Fruit fly (Drosophila melanogaster): ENCODE data around the gene CG14356.

The CG14356 gene

dm6 chr3R:14097980-14098379 lies 33.9 kb downstream of the CG14356 start, which contains the start of gene CG9920:
Gene CG9920, minus strand, starts transcription at chr3R:14098080.
- TF ChIP-seq OdsH (GFP tag; optimal IDR thresholded peaks at IDR 0.05) (no peak), foxo (GFP tag; optimal IDR thresholded peaks at IDR 0.05) (no peak), Dfd (GFP tag; optimal IDR thresholded peaks at IDR 0.05) (no peak), pan (optimal IDR thresholded peaks at IDR 0.05) (no peak), lola (GFP tag; optimal IDR thresholded peaks at IDR 0.05) (no peak), dsf (GFP tag; optimal IDR thresholded peaks at IDR 0.05; ENCODE audit: borderline replicate concordance) (no peak), fru (GFP tag; optimal IDR thresholded peaks at IDR 0.05) (no peak), dmrt93B (GFP tag; optimal IDR thresholded peaks at IDR 0.05) (no peak), CG9705 (GFP tag; optimal IDR thresholded peaks at IDR 0.05) (no peak), woc (GFP tag; optimal IDR thresholded peaks at IDR 0.05) (no peak), Vsx2 (GFP tag; optimal IDR thresholded peaks at IDR 0.05; ENCODE audit: partially characterized antibody) (no peak), ey (GFP tag; optimal IDR thresholded peaks at IDR 0.05) (no peak), Abd-B (GFP tag; optimal IDR thresholded peaks at IDR 0.05) (no peak), tai (GFP tag; optimal IDR thresholded peaks at IDR 0.05) (no peak), GATAd (GFP tag; optimal IDR thresholded peaks at IDR 0.05) (no peak), psq (GFP tag; optimal IDR thresholded peaks at IDR 0.05) (no peak), rgr (GFP tag; optimal IDR thresholded peaks at IDR 0.05) (no peak)

- TF ChIP-seq dsf (GFP tag; optimal IDR thresholded peaks at IDR 0.05; ENCODE audit: borderline replicate concordance) (no peak), ey (GFP tag; optimal IDR thresholded peaks at IDR 0.05) (no peak), fru (GFP tag; optimal IDR thresholded peaks at IDR 0.05) (no peak), lola (GFP tag; optimal IDR thresholded peaks at IDR 0.05) (no peak), sv (GFP tag; optimal IDR thresholded peaks at IDR 0.05) (no peak), usp (GFP tag; optimal IDR thresholded peaks at IDR 0.05) (no peak), OdsH (GFP tag; optimal IDR thresholded peaks at IDR 0.05) (no peak), Abd-B (GFP tag; optimal IDR thresholded peaks at IDR 0.05) (no peak), CG9705 (GFP tag; optimal IDR thresholded peaks at IDR 0.05) (no peak), brk (GFP tag; optimal IDR thresholded peaks at IDR 0.05) (no peak), dl (GFP tag; optimal IDR thresholded peaks at IDR 0.05; ENCODE audit: insufficient read depth in 1 of 2, partially characterized antibody in 2 of 2) (no peak), HLH106 (tag; optimal IDR thresholded peaks at IDR 0.05) (no peak), sage (GFP tag; optimal IDR thresholded peaks at IDR 0.05) (no peak), dmrt93B (GFP tag; optimal IDR thresholded peaks at IDR 0.05) (no peak)
These were observed 35.1 kb downstream of the CG14356 start, which contains the start of gene CCHa1 for dm6 chr3R:14096792-14097191. Gene CCHa1, minus strand, starts transcription at chr3R:14096835.

DNA sequence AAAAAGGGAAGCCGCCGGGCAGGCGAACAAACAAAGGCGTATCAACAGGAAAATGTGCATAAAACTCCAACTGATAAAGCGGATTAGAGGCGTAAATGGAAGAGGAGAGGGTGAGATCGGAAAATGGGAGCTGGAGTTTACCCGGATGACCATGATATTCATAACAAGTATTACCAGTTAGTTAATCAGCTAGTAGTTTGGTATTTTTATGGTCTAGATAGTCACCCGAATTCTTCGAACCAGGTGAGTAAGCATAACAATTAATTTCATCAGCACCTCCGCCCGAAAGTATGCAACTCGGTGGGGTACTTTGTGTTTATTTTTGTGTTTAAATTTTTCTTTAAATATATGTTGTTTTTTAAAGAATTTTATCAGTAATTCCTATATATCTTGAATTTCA lies 36.0 kb downstream of the CG14356 start:
- TF ChIP-seq h (GFP tag; optimal IDR thresholded peaks at IDR 0.05) = no peak
- no peak for TF ChIP-seq tai (GFP tag; optimal IDR thresholded peaks at IDR 0.05)
- no peak for TF ChIP-seq CrebA (GFP tag; optimal IDR thresholded peaks at IDR 0.05; ENCODE audit: borderline replicate concordance)
- no peak for TF ChIP-seq Myc (optimal IDR thresholded peaks at IDR 0.05)
- no peak for TF ChIP-seq HLH106 (tag; optimal IDR thresholded peaks at IDR 0.05)

DNA sequence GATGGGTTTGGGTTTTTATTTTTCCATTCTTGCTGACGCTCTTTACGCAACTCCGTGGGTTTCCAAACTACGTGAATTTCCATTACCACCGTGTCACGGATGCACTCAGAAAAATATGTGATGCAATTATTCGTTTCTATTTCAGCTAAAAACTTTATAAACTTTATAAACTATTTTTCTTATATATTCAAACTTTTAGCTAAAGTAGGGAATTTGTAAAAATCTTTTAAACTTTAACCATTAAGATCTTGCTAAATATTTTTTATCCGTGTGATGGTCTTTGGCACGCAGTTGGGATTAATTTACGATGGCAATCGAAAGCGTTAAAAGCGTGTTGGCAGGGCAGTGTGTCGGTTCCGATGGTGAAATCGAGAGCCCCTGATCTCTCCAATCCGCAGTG lies 36.4 kb downstream of the CG14356 start:
- TF ChIP-seq Hnf4 (GFP tag; optimal IDR thresholded peaks at IDR 0.05) (no peak), woc (GFP tag; optimal IDR thresholded peaks at IDR 0.05) (no peak), dsf (GFP tag; optimal IDR thresholded peaks at IDR 0.05; ENCODE audit: borderline replicate concordance) (no peak)

DNA sequence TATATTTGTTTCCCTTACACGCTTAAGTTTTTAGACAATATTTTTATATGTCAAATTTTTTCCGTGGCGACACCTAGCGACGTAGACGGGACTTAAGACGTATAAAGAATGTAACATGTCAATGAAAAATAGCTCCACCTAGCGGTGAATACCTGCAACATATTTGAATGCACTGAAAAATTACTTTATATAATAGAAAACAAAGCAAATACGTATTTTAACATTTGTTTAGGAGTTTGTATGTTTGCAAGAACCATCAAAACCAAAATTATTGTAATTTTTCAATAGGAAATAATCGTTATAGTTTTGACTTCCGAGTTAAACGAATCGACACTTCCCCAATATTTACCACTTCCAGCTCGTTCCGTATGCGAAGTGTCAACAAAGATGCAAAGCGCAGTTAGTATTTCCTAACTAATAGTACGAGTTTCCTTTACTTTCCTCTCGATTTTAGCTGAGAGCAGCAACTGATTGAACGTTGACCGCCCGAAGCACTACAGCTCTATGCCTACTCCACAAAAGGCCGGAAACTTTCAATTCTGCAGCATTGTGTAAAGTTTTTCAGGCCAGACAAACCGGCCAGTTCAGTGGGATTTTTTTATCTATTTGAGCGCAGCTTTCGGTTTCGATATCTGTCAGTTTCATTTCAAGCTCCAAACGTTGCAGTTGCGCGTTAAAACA lies 42.8 kb downstream of the CG14356 start, which contains the start of gene Npc2b:
TSS of gene Npc2b (plus strand) at position 631 of the 681 bp plus-strand sequence.
- TF ChIP-seq Hr78 (GFP tag; optimal IDR thresholded peaks at IDR 0.05) (no peak), Sp1 (GFP tag; optimal IDR thresholded peaks at IDR 0.05) (no peak), CG32264 (GFP tag; optimal IDR thresholded peaks at IDR 0.05) (no peak), sage (GFP tag; optimal IDR thresholded peaks at IDR 0.05) (no peak), N (GFP tag; optimal IDR thresholded peaks at IDR 0.05) (no peak), HLH106 (tag; optimal IDR thresholded peaks at IDR 0.05) (peak; percentile 18), psq (GFP tag; optimal IDR thresholded peaks at IDR 0.05) (peak; percentile 7), CG9705 (GFP tag; optimal IDR thresholded peaks at IDR 0.05) (peak; percentile 2), lola (GFP tag; optimal IDR thresholded peaks at IDR 0.05) (no peak), h (GFP tag; optimal IDR thresholded peaks at IDR 0.05) (no peak), Mio (GFP tag; optimal IDR thresholded peaks at IDR 0.05) (no peak), CrebA (GFP tag; optimal IDR thresholded peaks at IDR 0.05; ENCODE audit: borderline replicate concordance) (no peak), dsf (GFP tag; optimal IDR thresholded peaks at IDR 0.05; ENCODE audit: borderline replicate concordance) (no peak), Vsx2 (GFP tag; optimal IDR thresholded peaks at IDR 0.05; ENCODE audit: partially characterized antibody) (no peak), fru (GFP tag; optimal IDR thresholded peaks at IDR 0.05) (peak; percentile 52), jim (GFP tag; optimal IDR thresholded peaks at IDR 0.05) (no peak), brk (GFP tag; optimal IDR thresholded peaks at IDR 0.05) (no peak), Jra (GFP tag; optimal IDR thresholded peaks at IDR 0.05) (no peak), Rel (GFP tag; optimal IDR thresholded peaks at IDR 0.05) (no peak), Rel (tag; optimal IDR thresholded peaks at IDR 0.05) (no peak), Abd-B (GFP tag; optimal IDR thresholded peaks at IDR 0.05) (no peak), OdsH (GFP tag; optimal IDR thresholded peaks at IDR 0.05) (peak; percentile 45), GATAd (GFP tag; optimal IDR thresholded peaks at IDR 0.05) (no peak), dmrt93B (GFP tag; optimal IDR thresholded peaks at IDR 0.05) (peak; percentile 38), usp (GFP tag; optimal IDR thresholded peaks at IDR 0.05) (no peak), rgr (GFP tag; optimal IDR thresholded peaks at IDR 0.05) (peak; percentile 61), sv (GFP tag; optimal IDR thresholded peaks at IDR 0.05) (peak; percentile 5), tai (GFP tag; optimal IDR thresholded peaks at IDR 0.05) (no peak), Hnf4 (GFP tag; optimal IDR thresholded peaks at IDR 0.05) (peak; percentile 5), Dfd (GFP tag; optimal IDR thresholded peaks at IDR 0.05) (no peak), Hr83 (GFP tag; optimal IDR thresholded peaks at IDR 0.05; ENCODE audit: poor library complexity, severe bottlenecking) (peak; percentile 31)
